Worm (Caenorhabditis elegans): ENCODE results near the gene abu-8.

DNA sequence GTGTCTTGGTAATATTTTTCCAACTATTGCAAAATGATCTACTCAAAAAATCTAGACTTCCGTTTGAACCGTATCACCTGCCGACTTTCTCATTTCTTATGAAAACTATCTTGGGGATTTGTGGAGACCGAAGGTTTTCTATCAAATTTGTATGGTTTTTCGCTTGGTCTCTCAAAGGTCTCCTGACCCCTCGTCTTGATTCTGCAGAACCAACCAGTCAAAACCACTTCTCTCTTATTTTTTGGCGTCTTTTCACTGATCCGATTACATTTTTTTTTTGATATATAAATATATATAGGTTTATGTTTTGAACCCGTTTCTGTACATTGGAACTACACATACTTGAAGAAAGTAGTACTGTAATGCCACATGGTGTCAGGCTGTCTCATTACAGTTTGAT, 31.3 kb upstream of the abu-8 start:
- TF ChIP-seq pha-4 (tag; optimal IDR thresholded peaks at IDR 0.05) = no peak
- TF ChIP-seq nhr-12 (tag; optimal IDR thresholded peaks at IDR 0.05) = no peak
- no peak for TF ChIP-seq elt-3 (tag; optimal IDR thresholded peaks at IDR 0.05)
- TF ChIP-seq R02D3.7 (tag; optimal IDR thresholded peaks at IDR 0.05) = no peak
- no peak for TF ChIP-seq ZK546.5 (tag; optimal IDR thresholded peaks at IDR 0.05)

All from whole organism, L3 larva.